Worm (Caenorhabditis elegans) whole organism, midembryonic: ENCODE data around the gene ced-8.

Experiments used
- klf-2 ChIP-seq: fragments of 200-800 bp; sonication (Bioruptor generic); conservative IDR thresholded peaks from 2 replicates; pipeline ENCODE4 v1.3.6; 2022; ENCODE audit warnings: missing genetic modification reagents, missing genetic modification characterization, missing compliant biosample characterization
- tab-1 ChIP-seq: fragments of 200-800 bp; sonication (Bioruptor generic); IDR thresholded peaks from 2 replicates; pipeline ENCODE4 v1.3.6; 2022; ENCODE audit warnings: missing genetic modification characterization, missing compliant biosample characterization

ce11 chrX:8463889-8464444 lies 47.2 kb upstream of the ced-8 start:
- TF ChIP-seq tab-1 (GFP tag; lab: Robert Waterston, UW) (no peak), klf-2 (GFP tag; lab: Robert Waterston, UW) (no peak)
